Fruit fly (Drosophila melanogaster): ENCODE data around the gene CG9733.

CG9733 gene

DNA sequence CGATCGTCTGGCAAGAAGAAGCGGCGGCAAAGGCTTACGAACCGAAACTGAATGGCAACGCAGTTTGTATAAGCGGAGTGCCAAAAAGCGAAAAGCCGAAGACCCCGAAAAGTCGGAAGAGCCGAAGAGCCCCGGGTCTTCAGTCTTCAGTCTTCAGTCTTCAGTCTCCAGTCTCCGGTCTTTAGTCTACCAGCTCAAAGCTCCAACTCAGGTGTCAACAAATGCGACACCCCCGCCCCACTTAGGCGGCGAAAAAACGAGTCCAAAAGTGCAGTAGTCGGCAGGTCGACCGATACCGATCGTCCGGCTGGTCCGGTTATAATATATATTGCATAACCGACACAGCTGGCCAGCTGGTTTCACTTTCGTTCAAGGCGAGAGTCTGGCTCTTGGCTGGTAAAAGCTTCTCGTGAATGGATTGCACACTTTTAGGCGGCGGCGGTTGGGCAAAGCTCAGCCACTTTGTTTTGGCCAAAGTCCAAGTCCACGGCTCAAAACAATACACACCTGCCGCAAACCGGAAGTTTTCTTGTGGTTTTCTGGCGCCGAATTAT, 3.2 kb downstream of the CG9733 start, which contains the start of gene CG9737:
Gene CG9737, minus strand, starts transcription at position 51 of the 554 bp plus-strand sequence.
- TF ChIP-seq CG17801 (GFP tag; optimal IDR thresholded peaks at IDR 0.05; ENCODE audit: partially characterized antibody): peak; percentile 67

DNA sequence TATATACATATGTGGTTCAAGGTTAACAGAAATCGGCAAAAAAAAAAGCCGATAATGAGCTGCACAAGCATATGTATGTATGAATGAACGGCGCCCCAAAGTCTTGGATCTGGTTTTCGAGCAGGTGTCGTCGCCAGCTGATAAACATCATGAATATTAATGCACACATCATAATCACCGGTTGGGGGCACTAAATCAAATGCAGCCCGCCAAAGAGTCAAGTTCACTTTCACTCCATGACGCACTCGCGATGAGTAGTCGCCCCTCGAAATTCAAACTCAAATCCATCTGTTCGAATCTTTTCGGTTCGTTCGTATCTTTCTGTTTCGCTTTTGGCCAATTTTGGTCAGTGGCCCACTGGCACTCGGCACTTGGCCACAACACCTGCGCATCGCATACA, 6.3 kb downstream of the CG9733 start:
- no peak for TF ChIP-seq CG17801 (GFP tag; optimal IDR thresholded peaks at IDR 0.05; ENCODE audit: partially characterized antibody)

DNA sequence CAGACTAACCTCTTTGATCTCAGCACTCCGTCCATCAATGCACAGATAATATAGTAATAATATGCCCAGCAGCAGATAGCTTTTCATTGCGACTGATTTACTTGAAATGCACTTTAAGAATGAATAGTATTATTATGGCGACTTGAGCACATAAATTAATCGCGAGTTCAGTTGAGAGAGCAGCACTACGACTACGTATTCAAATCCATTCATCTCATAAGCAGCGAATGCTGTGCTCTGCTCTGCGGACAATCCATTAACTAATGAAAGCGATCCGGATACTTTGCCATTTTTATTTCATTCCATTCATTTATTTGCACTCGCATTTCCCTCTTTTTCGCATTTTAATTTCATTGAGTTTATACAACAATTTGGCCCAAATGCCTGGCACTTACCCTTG, 8.9 kb downstream of the CG9733 start, which contains the start of gene CG43448:
Gene CG43448, minus strand, starts transcription at position 101 of the 400 bp plus-strand sequence.
- no peak for TF ChIP-seq CG17801 (GFP tag; optimal IDR thresholded peaks at IDR 0.05; ENCODE audit: partially characterized antibody)

DNA sequence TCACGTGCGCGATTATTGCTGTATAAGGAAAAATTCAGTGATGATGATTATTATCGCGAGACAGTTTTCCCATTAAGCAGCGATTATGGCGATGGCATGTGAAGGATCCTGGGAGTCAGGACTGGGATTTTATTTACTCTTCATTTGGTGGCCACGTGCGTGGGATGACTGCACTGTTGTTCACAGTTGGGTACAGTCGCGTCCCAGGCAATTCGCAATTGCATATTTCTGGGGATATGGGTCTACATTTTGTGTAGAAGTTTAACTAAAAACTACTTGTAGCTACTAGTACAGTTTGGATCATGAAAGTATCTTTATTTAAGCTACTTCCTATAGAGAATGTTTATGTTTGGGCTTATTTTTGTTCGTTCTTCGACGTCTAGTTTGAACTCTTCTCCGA, 9.5 kb downstream of the CG9733 start:
- TF ChIP-seq CG17801 (GFP tag; optimal IDR thresholded peaks at IDR 0.05; ENCODE audit: partially characterized antibody): no peak

DNA sequence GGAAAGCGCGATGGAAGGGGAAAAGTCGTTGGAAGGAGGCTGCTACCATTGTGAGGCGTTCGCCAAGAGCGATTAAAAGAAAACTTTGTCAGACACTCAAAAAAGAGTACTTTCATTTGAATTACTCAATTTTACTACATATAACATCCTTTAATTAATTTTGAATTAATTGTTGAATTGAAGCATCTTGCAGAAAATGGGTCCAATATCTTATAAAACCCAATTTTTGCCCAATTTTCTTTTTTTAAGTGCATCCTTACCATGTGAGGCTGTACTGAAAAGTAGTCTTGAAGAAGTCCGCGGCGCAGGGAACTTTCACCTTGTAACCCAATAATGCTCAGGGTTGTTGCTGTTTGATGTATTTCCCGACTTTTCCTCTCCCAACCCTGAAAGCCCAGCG, 11.2 kb downstream of the CG9733 start:
- no peak for TF ChIP-seq CG17801 (GFP tag; optimal IDR thresholded peaks at IDR 0.05; ENCODE audit: partially characterized antibody)

DNA sequence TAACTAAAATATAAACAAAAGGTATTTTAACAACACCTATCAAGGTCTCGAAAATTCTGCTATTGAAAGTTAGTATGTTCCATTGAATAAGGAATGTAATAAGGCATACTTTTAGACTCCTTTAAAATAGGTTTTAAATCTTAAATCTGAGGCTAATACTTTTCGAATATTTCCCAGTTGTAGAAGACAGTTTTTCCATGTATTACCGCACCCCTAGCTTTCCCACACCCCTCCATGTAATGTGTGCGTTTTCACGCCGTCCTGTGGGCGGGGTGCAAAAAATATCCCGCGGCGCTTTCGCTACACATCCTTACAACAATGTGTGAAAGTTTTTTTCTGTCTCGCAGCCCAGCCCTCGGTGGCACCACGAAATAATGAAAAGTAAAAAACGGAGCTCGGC, 21.9 kb downstream of the CG9733 start:
- TF ChIP-seq CG17801 (GFP tag; optimal IDR thresholded peaks at IDR 0.05; ENCODE audit: partially characterized antibody): no peak

DNA sequence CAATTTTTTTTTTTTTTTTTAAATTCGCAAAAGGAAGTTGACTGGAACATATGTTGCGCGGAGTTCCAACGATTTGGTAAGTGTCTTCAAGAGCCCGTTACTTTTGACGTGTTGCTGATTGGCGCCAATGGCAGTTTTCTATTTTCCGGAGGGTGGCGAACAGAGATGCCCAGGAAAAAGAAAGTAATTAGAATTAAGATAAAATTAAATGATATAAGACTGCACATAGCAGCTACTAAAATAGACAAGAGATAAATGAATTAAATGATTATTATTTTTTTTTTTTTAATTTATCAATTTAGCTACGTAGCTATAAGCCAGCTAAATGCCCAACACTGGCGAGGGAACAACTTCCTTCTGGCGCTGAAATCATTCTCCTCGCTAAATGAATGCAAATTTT, 24.3 kb downstream of the CG9733 start:
- TF ChIP-seq CG17801 (GFP tag; optimal IDR thresholded peaks at IDR 0.05; ENCODE audit: partially characterized antibody): no peak

DNA sequence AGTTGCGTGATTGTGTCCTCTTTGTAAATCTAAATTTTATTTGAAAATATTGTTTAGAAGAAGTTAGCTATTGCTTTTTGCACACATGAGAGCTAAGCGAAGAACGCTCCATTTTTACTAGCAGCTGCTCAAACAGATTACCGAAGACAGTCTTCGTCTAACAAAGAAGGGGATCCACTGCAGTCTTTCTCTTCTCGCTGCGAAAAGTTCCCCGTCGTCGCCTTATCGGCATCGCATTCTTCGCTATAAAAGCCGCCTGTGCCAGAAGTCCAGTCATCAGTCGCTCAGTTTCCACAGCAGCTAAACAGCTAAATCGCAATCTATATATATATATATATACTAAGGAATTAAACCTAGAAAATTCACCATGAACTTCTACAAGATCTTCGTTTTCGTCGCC, 30.3 kb downstream of the CG9733 start, which contains the start of gene CecC:
Gene CecC, plus strand, starts transcription at position 275 of the 400 bp plus-strand sequence.
- TF ChIP-seq CG17801 (GFP tag; optimal IDR thresholded peaks at IDR 0.05; ENCODE audit: partially characterized antibody): no peak

DNA sequence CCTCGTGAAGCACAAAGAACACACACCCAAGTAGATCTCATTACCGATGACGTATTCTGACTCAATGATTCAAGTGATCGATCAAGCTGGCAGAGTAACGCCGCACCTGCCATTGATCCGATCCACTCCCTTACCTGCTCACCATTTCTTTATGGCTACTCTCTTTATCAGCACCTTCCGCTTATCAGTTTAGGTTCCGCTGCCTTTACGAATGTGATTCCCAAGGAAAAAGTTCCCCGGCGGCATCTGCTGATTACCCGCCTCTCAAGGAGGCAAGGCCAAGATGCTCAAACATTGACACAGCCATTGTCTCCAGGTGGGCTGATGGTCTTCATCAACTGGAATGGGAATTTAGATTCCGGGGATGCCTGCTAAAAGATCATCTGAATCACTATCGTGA, 31.5 kb downstream of the CG9733 start:
- TF ChIP-seq CG17801 (GFP tag; optimal IDR thresholded peaks at IDR 0.05; ENCODE audit: partially characterized antibody): no peak

DNA sequence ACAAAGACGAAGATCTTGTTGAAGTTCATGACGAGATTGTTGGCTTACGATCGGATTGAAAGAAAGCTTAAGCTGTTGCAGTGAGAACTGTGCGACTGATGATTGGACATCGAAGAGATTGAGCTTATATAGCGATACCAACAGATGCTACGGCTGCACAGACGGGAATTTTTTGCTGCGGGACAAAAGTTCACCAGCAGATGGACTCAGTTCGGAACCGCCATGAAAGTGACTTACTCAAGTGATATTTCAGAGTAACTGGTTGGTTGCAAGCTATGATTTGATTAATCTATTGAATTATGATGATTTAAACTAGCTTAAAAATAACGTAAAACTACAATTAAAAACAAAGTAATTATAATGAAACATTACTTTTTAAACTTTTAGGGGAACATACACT, 32.8 kb downstream of the CG9733 start, which contains the start of gene CecB:
Gene CecB, minus strand, starts transcription at position 101 of the 400 bp plus-strand sequence.
- TF ChIP-seq CG17801 (GFP tag; optimal IDR thresholded peaks at IDR 0.05; ENCODE audit: partially characterized antibody): no peak

DNA sequence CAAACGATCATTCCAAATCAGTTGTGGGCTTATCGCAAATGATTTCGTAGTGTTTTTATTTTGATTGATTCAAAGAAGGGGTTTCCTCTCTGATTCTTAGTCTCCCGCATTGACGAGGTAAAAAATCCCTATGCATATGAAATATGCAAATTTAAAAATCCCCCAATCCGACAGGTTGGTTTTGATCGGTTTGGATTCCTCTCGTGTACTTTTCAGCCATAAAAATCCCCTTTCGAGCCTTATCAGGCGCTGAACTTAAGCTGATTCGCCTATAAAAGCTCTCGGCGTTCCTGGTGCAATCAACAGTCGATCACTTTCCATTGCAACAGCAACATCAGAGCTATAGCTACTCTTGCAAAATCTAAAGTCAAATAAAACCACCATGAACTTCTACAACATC, 34.6 kb downstream of the CG9733 start, which contains the start of gene CecA2:
Gene CecA2, plus strand, starts transcription at position 301 of the 400 bp plus-strand sequence.
- no peak for TF ChIP-seq CG17801 (GFP tag; optimal IDR thresholded peaks at IDR 0.05; ENCODE audit: partially characterized antibody)

DNA sequence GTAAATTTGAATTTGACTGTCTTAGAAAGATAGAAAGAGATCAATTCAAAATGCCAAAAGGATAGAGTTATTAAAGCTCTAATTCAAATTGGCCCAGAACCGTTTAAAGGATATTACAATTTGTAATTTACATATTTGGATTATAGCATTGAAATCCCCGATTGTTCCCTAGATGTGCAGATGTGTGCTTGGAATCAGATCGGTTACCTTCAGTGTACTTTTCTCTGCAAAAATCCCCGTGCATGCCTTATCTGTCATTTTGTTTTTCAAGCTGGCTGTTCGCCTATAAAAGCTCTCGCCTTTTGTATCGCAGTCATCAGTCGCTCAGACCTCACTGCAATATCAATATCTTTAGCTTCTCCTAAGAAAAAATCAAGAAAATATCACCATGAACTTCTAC, 35.9 kb downstream of the CG9733 start, which contains the start of gene CecA1:
Gene CecA1, plus strand, starts transcription at position 315 of the 400 bp plus-strand sequence.
- no peak for TF ChIP-seq CG17801 (GFP tag; optimal IDR thresholded peaks at IDR 0.05; ENCODE audit: partially characterized antibody)

DNA sequence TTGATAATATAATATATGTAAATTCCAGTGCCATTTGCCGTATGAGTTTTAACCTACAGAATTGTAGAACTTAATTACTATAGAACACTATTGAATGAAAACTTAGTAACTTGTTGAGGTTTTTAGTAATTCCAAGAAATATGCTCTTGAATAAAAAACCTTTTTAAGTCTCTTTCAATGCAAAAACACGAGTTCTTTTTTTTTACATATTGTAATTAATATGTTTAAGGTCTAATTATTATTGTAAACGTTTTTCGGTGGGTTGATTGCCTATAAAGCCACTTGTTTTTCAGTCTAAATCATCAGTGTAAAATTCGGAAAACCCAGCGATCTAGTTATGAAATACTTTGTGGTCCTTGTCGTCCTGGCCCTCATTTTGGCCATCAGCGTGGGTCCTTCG, 36.9 kb downstream of the CG9733 start, which contains the start of gene Anp:
Gene Anp, plus strand, starts transcription at position 301 of the 400 bp plus-strand sequence.
- no peak for TF ChIP-seq CG17801 (GFP tag; optimal IDR thresholded peaks at IDR 0.05; ENCODE audit: partially characterized antibody)

DNA sequence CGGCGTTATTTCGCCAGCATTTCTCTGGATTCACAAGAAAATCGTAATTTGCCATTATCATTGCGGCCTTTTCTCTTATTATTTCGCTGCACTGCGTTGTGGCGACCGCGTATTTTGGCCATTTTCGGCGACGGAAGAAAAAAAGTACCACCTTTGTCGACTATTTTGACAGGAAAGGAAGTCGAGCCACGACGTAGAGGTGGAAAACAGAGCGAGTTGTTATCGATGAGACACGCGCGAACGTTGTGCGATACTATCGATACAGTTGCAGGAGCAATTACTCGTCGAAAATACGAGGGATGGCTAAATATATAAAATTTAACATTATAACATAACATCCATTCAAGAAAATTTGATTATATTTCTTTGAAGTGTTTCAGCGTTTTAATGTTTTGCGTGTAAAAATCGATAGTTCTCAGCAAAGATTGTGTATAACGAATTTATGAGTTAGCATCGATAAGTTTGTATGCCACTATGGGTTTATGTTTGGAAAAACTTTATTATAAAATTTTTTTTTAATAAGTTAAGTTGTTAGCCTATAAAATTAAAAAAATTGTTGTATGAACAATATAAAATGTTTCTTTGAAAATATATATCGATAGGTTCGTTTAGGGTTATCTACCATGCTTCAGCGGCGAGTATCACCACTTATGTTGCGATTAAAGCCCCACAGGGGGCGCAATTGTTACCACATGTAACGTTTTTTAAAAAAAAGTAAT, 37.6 kb downstream of the CG9733 start, which contains the start of gene RpS7:
Gene RpS7, minus strand, starts transcription at position 255 of the 719 bp plus-strand sequence.
- peak; percentile 86 for TF ChIP-seq CG17801 (GFP tag; optimal IDR thresholded peaks at IDR 0.05; ENCODE audit: partially characterized antibody)

DNA sequence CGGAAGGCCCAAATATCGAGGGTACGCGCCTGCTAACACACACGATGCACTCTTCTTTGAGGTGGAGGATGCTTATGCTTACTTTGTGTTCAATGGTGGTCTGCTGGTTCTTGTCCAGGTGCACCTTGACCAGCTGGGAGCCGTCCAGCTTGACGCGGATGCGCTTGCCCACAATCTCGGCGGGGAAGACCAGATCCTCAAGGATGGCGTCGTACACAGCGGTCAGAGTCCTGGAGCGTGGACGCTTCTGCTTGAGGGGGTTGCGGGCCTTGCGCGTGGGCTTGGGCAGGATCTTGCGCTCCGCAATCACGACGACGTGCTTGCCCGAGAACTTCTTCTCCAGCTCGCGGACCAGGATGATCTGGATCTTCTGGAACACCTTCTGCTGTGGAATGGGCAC, 38.5 kb downstream of the CG9733 start:
- no peak for TF ChIP-seq CG17801 (GFP tag; optimal IDR thresholded peaks at IDR 0.05; ENCODE audit: partially characterized antibody)

DNA sequence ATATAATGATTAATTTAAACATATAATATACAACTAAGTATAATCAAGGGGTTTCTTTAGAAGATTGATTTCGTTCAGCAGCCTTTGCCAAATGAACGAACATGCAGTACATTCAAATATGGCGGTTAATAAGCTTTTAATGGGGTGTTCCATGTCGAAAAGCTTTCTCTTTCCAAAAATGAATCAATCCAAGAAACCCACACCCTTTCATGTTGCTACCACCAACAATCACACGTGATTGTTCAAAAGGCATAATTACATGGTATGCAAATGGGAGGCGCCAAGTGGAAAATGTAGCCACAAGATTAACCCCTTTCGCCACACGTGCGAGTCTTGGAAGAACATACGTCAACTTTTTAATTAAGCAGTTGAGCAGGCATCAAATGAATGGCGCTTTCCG, 40.6 kb downstream of the CG9733 start:
- peak; percentile 25 for TF ChIP-seq CG17801 (GFP tag; optimal IDR thresholded peaks at IDR 0.05; ENCODE audit: partially characterized antibody)

Measured in ovary, adult (tissue).